Worm (Caenorhabditis elegans) whole organism, L1 larva: ENCODE data around the gene ZC13.10.

Experiments used
- C04F5.9 ChIP-seq: sonication (generic microtip); optimal IDR thresholded peaks from 2 replicates; lab custom pipeline; 2016; ENCODE audit warnings: missing genetic modification characterization, missing compliant biosample characterization
- C16A3.4 ChIP-seq: fragments of 150-350 bp; optimal IDR thresholded peaks from 2 replicates; lab custom pipeline; 2014; ENCODE audit warnings: missing biosample characterization, missing genetic modification characterization
- F16B12.6 ChIP-seq: fragments of 150-350 bp; optimal IDR thresholded peaks from 2 replicates; lab custom pipeline; 2014; ENCODE audit warnings: missing biosample characterization, missing genetic modification characterization
- aha-1 ChIP-seq: fragments of 150-350 bp; optimal IDR thresholded peaks from 2 replicates; lab custom pipeline; 2014; ENCODE audit warnings: missing biosample characterization, missing genetic modification characterization
- aly-2 ChIP-seq: fragments of 150-350 bp; optimal IDR thresholded peaks from 2 replicates; lab custom pipeline; 2014; ENCODE audit warnings: missing biosample characterization, missing genetic modification characterization
- ceh-63 ChIP-seq: fragments of 200-800 bp; sonication (Bioruptor generic); optimal IDR thresholded peaks from 2 replicates; lab custom pipeline; 2018; ENCODE audit warnings: mild to moderate bottlenecking, missing genetic modification characterization, missing compliant biosample characterization
- ceh-8 ChIP-seq: fragments of 200-800 bp; sonication (Bioruptor generic); optimal IDR thresholded peaks from 2 replicates; lab custom pipeline; 2018; ENCODE audit warnings: mild to moderate bottlenecking, missing genetic modification characterization, moderate library complexity, missing compliant biosample characterization
- ceh-82 ChIP-seq, 3 experiments: fragments of 150-350 bp in 1 of 3; sonication (generic microtip) in 2 of 3; optimal IDR thresholded peaks; 2 replicates each; lab custom pipeline; 2014 to 2017; ENCODE audit warnings: missing biosample characterization in 3 of 3, missing genetic modification characterization in 3 of 3
- ceh-90 ChIP-seq: sonication (generic microtip); optimal IDR thresholded peaks from 2 replicates; lab custom pipeline; 2016; ENCODE audit warnings: missing genetic modification characterization, missing compliant biosample characterization
- ces-1 ChIP-seq: fragments of 150-350 bp; optimal IDR thresholded peaks from 2 replicates; lab custom pipeline; 2014; ENCODE audit warnings: missing biosample characterization, missing genetic modification reagents, missing genetic modification characterization
- dpl-1 ChIP-seq, 3 experiments: fragments of 150-350 bp in 2 of 3; sonication (generic microtip) in 1 of 3; optimal IDR thresholded peaks; 2 replicates each; lab custom pipeline; 2014 to 2017; ENCODE audit warnings: missing biosample characterization in 3 of 3, missing genetic modification characterization in 3 of 3, missing genetic modification reagents in 3 of 3
- dsc-1 ChIP-seq: sonication (generic microtip); optimal IDR thresholded peaks from 2 replicates; lab custom pipeline; 2016; ENCODE audit warnings: mild to moderate bottlenecking, missing genetic modification characterization, missing compliant biosample characterization
- efl-1 ChIP-seq, 4 experiments: fragments of 150-350 bp; optimal IDR thresholded peaks in 3 of 4; peaks in 1 of 4; 1 replicate in 1 of 4; 2 replicates in 3 of 4; lab custom pipeline; 2014; ENCODE audit warnings: missing biosample characterization in 2 of 4, missing genetic modification characterization in 2 of 4, missing genetic modification reagents in 2 of 4
- efl-3 ChIP-seq: fragments of 200-800 bp; sonication (Bioruptor generic); optimal IDR thresholded peaks from 2 replicates; lab custom pipeline; 2018; ENCODE audit warnings: mild to moderate bottlenecking, missing genetic modification characterization, missing compliant biosample characterization
- egl-27 ChIP-seq, 2 experiments: fragments of 150-350 bp in 1 of 2; sonication (generic microtip); optimal IDR thresholded peaks; 3 replicates each; lab custom pipeline; 2017 to 2018; ENCODE audit warnings: missing biosample characterization in 2 of 2, missing genetic modification characterization in 2 of 2, missing genetic modification reagents in 2 of 2
- ets-5 ChIP-seq: fragments of 200-800 bp; sonication (Bioruptor generic); IDR thresholded peaks from 2 replicates; pipeline ENCODE4 v1.3.6; 2022; ENCODE audit warnings: missing genetic modification characterization, missing compliant biosample characterization
- fkh-8 ChIP-seq: sonication (generic microtip); optimal IDR thresholded peaks from 2 replicates; lab custom pipeline; 2016; ENCODE audit warnings: mild to moderate bottlenecking, missing genetic modification characterization, missing compliant biosample characterization
- grh-1 ChIP-seq: fragments of 200-800 bp; sonication (Bioruptor generic); IDR thresholded peaks from 2 replicates; pipeline ENCODE4 v1.3.6; 2022; ENCODE audit warnings: missing genetic modification reagents, missing genetic modification characterization, missing compliant biosample characterization
- hlh-4 ChIP-seq: sonication (generic microtip); optimal IDR thresholded peaks from 2 replicates; lab custom pipeline; 2016; ENCODE audit warnings: mild to moderate bottlenecking, missing genetic modification characterization, missing compliant biosample characterization
- isw-1 ChIP-seq: fragments of 200-800 bp; sonication (Bioruptor generic); IDR thresholded peaks from 2 replicates; pipeline ENCODE4 v1.3.6; 2022; ENCODE audit warnings: missing genetic modification characterization, missing compliant biosample characterization
- jun-1 ChIP-seq: fragments of 150-350 bp; optimal IDR thresholded peaks from 2 replicates; lab custom pipeline; 2014; ENCODE audit warnings: missing biosample characterization, missing genetic modification reagents, missing genetic modification characterization
- lin-15B ChIP-seq: fragments of 150-350 bp; sonication (generic microtip); optimal IDR thresholded peaks from 3 replicates; lab custom pipeline; 2014; ENCODE audit warnings: missing biosample characterization, missing genetic modification characterization
- lin-35 ChIP-seq, 2 experiments: fragments of 150-350 bp; optimal IDR thresholded peaks; 2 replicates each; lab custom pipeline; 2014; ENCODE audit warnings: missing biosample characterization in 2 of 2, missing genetic modification characterization in 2 of 2, missing genetic modification reagents in 2 of 2
- lir-3 ChIP-seq: sonication (generic microtip); optimal IDR thresholded peaks from 2 replicates; lab custom pipeline; 2016; ENCODE audit warnings: mild to moderate bottlenecking, missing genetic modification characterization, moderate library complexity, missing compliant biosample characterization; ENCODE audit not compliant: poor library complexity
- lsy-2 ChIP-seq, 2 experiments: fragments of 150-350 bp; optimal IDR thresholded peaks; 2 replicates each; lab custom pipeline; 2014; ENCODE audit warnings: missing biosample characterization in 2 of 2, missing genetic modification characterization in 2 of 2
- mab-9 ChIP-seq: fragments of 200-800 bp; sonication (Bioruptor generic); IDR thresholded peaks from 2 replicates; pipeline ENCODE4 v1.3.6; 2022; ENCODE audit warnings: missing genetic modification reagents, missing genetic modification characterization, missing compliant biosample characterization
- mdl-1 ChIP-seq, 2 experiments: fragments of 150-350 bp; optimal IDR thresholded peaks; 2 replicates each; lab custom pipeline; 2014 to 2017; ENCODE audit warnings: missing biosample characterization in 2 of 2, missing genetic modification characterization in 2 of 2, inconsistent platforms in 1 of 2
- mep-1 ChIP-seq: fragments of 150-350 bp; optimal IDR thresholded peaks from 2 replicates; lab custom pipeline; 2014; ENCODE audit warnings: missing biosample characterization, missing genetic modification characterization
- nhr-12 ChIP-seq: sonication (generic microtip); optimal IDR thresholded peaks from 2 replicates; lab custom pipeline; 2017; ENCODE audit warnings: missing biosample characterization, missing genetic modification characterization
- nhr-19 ChIP-seq: fragments of 200-800 bp; sonication (Bioruptor generic); conservative IDR thresholded peaks from 2 replicates; pipeline ENCODE4 v1.3.6; 2022; ENCODE audit warnings: missing genetic modification characterization, missing compliant biosample characterization
- nhr-237 ChIP-seq: fragments of 150-350 bp; optimal IDR thresholded peaks from 2 replicates; lab custom pipeline; 2014; ENCODE audit warnings: missing biosample characterization, missing genetic modification characterization
- nhr-28 ChIP-seq: fragments of 150-350 bp; optimal IDR thresholded peaks from 2 replicates; lab custom pipeline; 2014; ENCODE audit warnings: missing biosample characterization, missing genetic modification characterization
- nhr-71 ChIP-seq: sonication (generic microtip); optimal IDR thresholded peaks from 2 replicates; lab custom pipeline; 2016; ENCODE audit warnings: mild to moderate bottlenecking, missing genetic modification characterization, moderate library complexity, missing compliant biosample characterization
- nhr-77 ChIP-seq: fragments of 150-350 bp; optimal IDR thresholded peaks from 2 replicates; lab custom pipeline; 2014; ENCODE audit warnings: missing biosample characterization, missing genetic modification characterization
- nhr-84 ChIP-seq: sonication (generic microtip); optimal IDR thresholded peaks from 2 replicates; lab custom pipeline; 2017; ENCODE audit warnings: missing biosample characterization, missing genetic modification characterization
- nhr-85 ChIP-seq: sonication (generic microtip); peaks from one replicate; lab custom pipeline; 2016; ENCODE audit warnings: missing genetic modification characterization, inconsistent platforms, missing compliant biosample characterization
- nhr-90 ChIP-seq: sonication (generic microtip); optimal IDR thresholded peaks from 2 replicates; lab custom pipeline; 2016; ENCODE audit warnings: mild to moderate bottlenecking, missing genetic modification characterization, missing compliant biosample characterization; ENCODE audit not compliant: poor library complexity
- pag-3 ChIP-seq: sonication (generic microtip); optimal IDR thresholded peaks from 2 replicates; lab custom pipeline; 2017; ENCODE audit warnings: missing genetic modification characterization, mild to moderate bottlenecking, missing compliant biosample characterization, antibody characterized with exemption, borderline replicate concordance; ENCODE audit not compliant: insufficient read depth
- pax-3 ChIP-seq: fragments of 200-800 bp; sonication (Bioruptor generic); optimal IDR thresholded peaks from 2 replicates; lab custom pipeline; 2018; ENCODE audit warnings: mild to moderate bottlenecking, missing genetic modification characterization, moderate library complexity, missing compliant biosample characterization
- pqm-1 ChIP-seq: sonication (generic microtip); optimal IDR thresholded peaks from 3 replicates; lab custom pipeline; 2017; ENCODE audit warnings: missing biosample characterization, missing genetic modification characterization
- rnt-1 ChIP-seq: sonication (generic microtip); optimal IDR thresholded peaks from 2 replicates; lab custom pipeline; 2016; ENCODE audit warnings: mild to moderate bottlenecking, missing genetic modification characterization, moderate library complexity, missing compliant biosample characterization
- skn-1 ChIP-seq: fragments of 150-350 bp; optimal IDR thresholded peaks from 2 replicates; lab custom pipeline; 2014; ENCODE audit warnings: missing biosample characterization, missing genetic modification characterization
- sox-4 ChIP-seq: sonication (generic microtip); optimal IDR thresholded peaks from 2 replicates; lab custom pipeline; 2016; ENCODE audit warnings: missing genetic modification characterization, missing compliant biosample characterization
- sup-37 ChIP-seq: fragments of 200-800 bp; sonication (Bioruptor generic); optimal IDR thresholded peaks from 2 replicates; lab custom pipeline; 2018; ENCODE audit warnings: mild to moderate bottlenecking, missing genetic modification characterization, missing compliant biosample characterization
- swsn-7 ChIP-seq: sonication (generic microtip); optimal IDR thresholded peaks from 2 replicates; lab custom pipeline; 2016; ENCODE audit warnings: missing genetic modification characterization, missing compliant biosample characterization
- tbx-2 ChIP-seq: sonication (generic microtip); optimal IDR thresholded peaks from 2 replicates; lab custom pipeline; 2016; ENCODE audit warnings: missing genetic modification characterization, missing compliant biosample characterization
- tlp-1 ChIP-seq: fragments of 150-350 bp; optimal IDR thresholded peaks from 2 replicates; lab custom pipeline; 2014; ENCODE audit warnings: missing biosample characterization, missing genetic modification characterization
- unc-30 ChIP-seq: sonication (generic microtip); optimal IDR thresholded peaks from 2 replicates; lab custom pipeline; 2017; ENCODE audit warnings: missing biosample characterization, missing genetic modification characterization
- vab-15 ChIP-seq: sonication (generic microtip); optimal IDR thresholded peaks from 2 replicates; lab custom pipeline; 2017; ENCODE audit warnings: missing genotype, mild to moderate bottlenecking, missing genetic modification characterization, missing compliant biosample characterization
- zag-1 ChIP-seq: fragments of 150-350 bp; optimal IDR thresholded peaks from 2 replicates; lab custom pipeline; 2014; ENCODE audit warnings: missing biosample characterization, missing genetic modification characterization
- zip-4 ChIP-seq: fragments of 200-800 bp; sonication (Bioruptor generic); optimal IDR thresholded peaks from 2 replicates; lab custom pipeline; 2018; ENCODE audit warnings: mild to moderate bottlenecking, missing genetic modification characterization, moderate library complexity, missing compliant biosample characterization
- ztf-11 ChIP-seq, 2 experiments: sonication (generic microtip); optimal IDR thresholded peaks; 2 replicates each; lab custom pipeline; 2016 to 2017; ENCODE audit warnings: missing genetic modification characterization in 2 of 2, missing biosample characterization in 1 of 2, missing compliant biosample characterization in 1 of 2
- ztf-4 ChIP-seq: fragments of 150-350 bp; optimal IDR thresholded peaks from 2 replicates; lab custom pipeline; 2014; ENCODE audit warnings: missing biosample characterization, missing genetic modification characterization

The ZC13.10 gene

ce11 chrX:876935-877334 lies 25.5 kb downstream of the ZC13.10 start, which contains the start of gene ZC13.1:
TSS of gene ZC13.1 (plus strand) at chrX:877239.
- TF ChIP-seq F16B12.6 (tag; lab: Kevin White, UChicago) (peak; percentile 25), mab-9 (GFP tag; lab: Robert Waterston, UW) (no peak), efl-1 (optimal IDR thresholded peaks at IDR 0.05; lab: Kevin White, UChicago) (peak; percentile 36 to 66), efl-1 (GFP tag; optimal IDR thresholded peaks at IDR 0.05 in 1 of 2; lab: Kevin White, UChicago) (peak in 1 of 2 experiments; percentile 15), nhr-12 (tag; lab: Kevin White, UChicago) (no peak), nhr-237 (no peak), efl-3 (GFP tag; lab: Kevin White, UChicago) (no peak), C04F5.9 (tag; lab: Kevin White, UChicago) (no peak), sox-4 (no peak), ets-5 (no peak), mep-1 (peak; percentile 86), mdl-1 (tag; optimal IDR thresholded peaks at IDR 0.05; lab: Kevin White, UChicago) (peak in 1 of 2 experiments; percentile 51), nhr-19 (GFP tag; lab: Robert Waterston, UW) (no peak), ztf-4 (no peak), nhr-84 (no peak), nhr-85 (peak; percentile 73), lin-15B (tag; lab: Kevin White, UChicago) (peak; percentile 61), hlh-4 (tag; lab: Kevin White, UChicago) (no peak), ceh-82 (tag; optimal IDR thresholded peaks at IDR 0.05; lab: Kevin White, UChicago) (peak in 2 of 3 experiments; percentile 19 to 88), sup-37 (no peak), skn-1 (tag; lab: Kevin White, UChicago) (peak; percentile 96), unc-30 (no peak), jun-1 (tag; lab: Kevin White, UChicago) (peak; percentile 18), vab-15 (tag; lab: Kevin White, UChicago) (no peak), nhr-90 (no peak), ceh-8 (no peak), aha-1 (no peak), dpl-1 (GFP tag; optimal IDR thresholded peaks at IDR 0.05; lab: Kevin White, UChicago) (peak; percentile 30 to 64 (median 46)), nhr-71 (peak; percentile 63), C16A3.4 (tag; lab: Kevin White, UChicago) (peak; percentile 70), tbx-2 (tag; lab: Kevin White, UChicago) (peak; percentile 53), zip-4 (GFP tag; lab: Kevin White, UChicago) (no peak), tlp-1 (tag; lab: Kevin White, UChicago) (no peak), pqm-1 (no peak), ceh-90 (tag; lab: Kevin White, UChicago) (no peak), egl-27 (tag; optimal IDR thresholded peaks at IDR 0.05; lab: Kevin White, UChicago) (no peak), ztf-11 (tag; optimal IDR thresholded peaks at IDR 0.05; lab: Kevin White, UChicago) (no peak), lsy-2 (tag; optimal IDR thresholded peaks at IDR 0.05; lab: Kevin White, UChicago) (peak; percentile 45 to 81), ces-1 (no peak), pag-3 (tag; lab: Kevin White, UChicago) (no peak), aly-2 (tag; lab: Kevin White, UChicago) (no peak), ceh-63 (GFP tag; lab: Kevin White, UChicago) (no peak), pax-3 (tag; lab: Kevin White, UChicago) (no peak), fkh-8 (tag; lab: Kevin White, UChicago) (peak; percentile 71), dsc-1 (tag; lab: Kevin White, UChicago) (peak; percentile 13), zag-1 (tag; lab: Kevin White, UChicago) (no peak), lin-35 (GFP tag; optimal IDR thresholded peaks at IDR 0.05; lab: Kevin White, UChicago) (peak; percentile 61 to 81), nhr-28 (no peak), swsn-7 (peak; percentile 52), isw-1 (GFP tag; lab: Robert Waterston, UW) (no peak), nhr-77 (tag; lab: Kevin White, UChicago) (peak; percentile 58), grh-1 (no peak), rnt-1 (tag; lab: Kevin White, UChicago) (peak; percentile 72), lir-3 (tag; lab: Kevin White, UChicago) (no peak)
